Fruit fly (Drosophila melanogaster) whole organism, adult: ENCODE measurements around the gene Or71a.

ENCODE experiments used
- CG11617 ChIP-seq: fragments of 200-800 bp; sonication (Bioruptor generic); optimal IDR thresholded peaks from 2 replicates; lab custom pipeline; 2017; ENCODE audit warnings: mild to moderate bottlenecking, missing biosample characterization, missing genetic modification reagents, missing genetic modification characterization
- CG12768 ChIP-seq: fragments of 200-800 bp; sonication (Bioruptor generic); optimal IDR thresholded peaks from 2 replicates; lab custom pipeline; 2017; ENCODE audit warnings: missing biosample characterization, missing genetic modification characterization, mild to moderate bottlenecking, moderate library complexity, missing genetic modification reagents
- CG14711 ChIP-seq: fragments of 200-800 bp; sonication (Bioruptor generic); optimal IDR thresholded peaks from 2 replicates; lab custom pipeline; 2018; ENCODE audit warnings: missing biosample characterization, mild to moderate bottlenecking, missing genetic modification characterization, moderate library complexity
- CG1620 ChIP-seq: fragments of 200-800 bp; sonication (Bioruptor generic); optimal IDR thresholded peaks from 2 replicates; lab custom pipeline; 2016; ENCODE audit warnings: missing biosample characterization, missing genetic modification characterization
- CG33017 ChIP-seq: fragments of 200-800 bp; sonication (Bioruptor generic); optimal IDR thresholded peaks from 2 replicates; lab custom pipeline; 2018; ENCODE audit warnings: missing biosample characterization, mild to moderate bottlenecking, missing genetic modification characterization, moderate library complexity
- CG5204 ChIP-seq: fragments of 200-800 bp; sonication (Bioruptor generic); optimal IDR thresholded peaks from 2 replicates; lab custom pipeline; 2016; ENCODE audit warnings: missing biosample characterization, missing genetic modification characterization
- CG7045 ChIP-seq: fragments of 200-800 bp; sonication (Bioruptor generic); optimal IDR thresholded peaks from 2 replicates; lab custom pipeline; 2017; ENCODE audit warnings: missing biosample characterization, mild to moderate bottlenecking, missing genetic modification characterization
- CG7101 ChIP-seq: fragments of 200-800 bp; sonication (Bioruptor generic); optimal IDR thresholded peaks from 2 replicates; lab custom pipeline; 2018; ENCODE audit warnings: missing biosample characterization, mild to moderate bottlenecking, missing genetic modification characterization, moderate library complexity
- Clk ChIP-seq: fragments of 200-800 bp; sonication (Bioruptor generic); optimal IDR thresholded peaks from 2 replicates; lab custom pipeline; 2017; ENCODE audit warnings: missing biosample characterization, missing genetic modification characterization
- Crg-1 ChIP-seq: fragments of 200-800 bp; sonication (Bioruptor generic); optimal IDR thresholded peaks from 2 replicates; lab custom pipeline; 2016; ENCODE audit warnings: missing biosample characterization, missing genetic modification characterization
- Hr96 ChIP-seq: fragments of 200-800 bp; sonication (Bioruptor generic); optimal IDR thresholded peaks from 2 replicates; lab custom pipeline; 2016; ENCODE audit warnings: missing biosample characterization, missing genetic modification characterization
- Mnt ChIP-seq: fragments of 200-800 bp; sonication (Bioruptor generic); optimal IDR thresholded peaks from 2 replicates; lab custom pipeline; 2016; ENCODE audit warnings: missing biosample characterization, mild to moderate bottlenecking, missing genetic modification characterization
- bab1 ChIP-seq: fragments of 200-800 bp; sonication (Bioruptor generic); optimal IDR thresholded peaks from 3 replicates; lab custom pipeline; 2019; ENCODE audit warnings: missing biosample characterization, mild to moderate bottlenecking, missing genetic modification characterization, moderate library complexity
- cic ChIP-seq: fragments of 200-800 bp; sonication (Bioruptor generic); optimal IDR thresholded peaks from 2 replicates; lab custom pipeline; 2017; ENCODE audit warnings: missing biosample characterization, mild to moderate bottlenecking, missing genetic modification characterization, moderate library complexity
- cnc ChIP-seq, 2 experiments: fragments of >200 bp; optimal IDR thresholded peaks; 2 replicates each; lab custom pipeline; 2017
- kay ChIP-seq: fragments of 200-800 bp; sonication (Bioruptor generic); peaks from one replicate; lab custom pipeline; 2016; ENCODE audit warnings: missing biosample characterization, missing genetic modification characterization, borderline replicate concordance
- ovo ChIP-seq: fragments of 200-800 bp; sonication (Bioruptor generic); optimal IDR thresholded peaks from 2 replicates; lab custom pipeline; 2016; ENCODE audit warnings: missing biosample characterization, missing genetic modification characterization
- pad ChIP-seq: fragments of 200-800 bp; sonication (Bioruptor generic); optimal IDR thresholded peaks from 3 replicates; lab custom pipeline; 2017; ENCODE audit warnings: missing biosample characterization, missing genetic modification characterization, mild to moderate bottlenecking, moderate library complexity, missing genetic modification reagents
- tj ChIP-seq: fragments of 200-800 bp; sonication (Bioruptor generic); optimal IDR thresholded peaks from 3 replicates; lab custom pipeline; 2017; ENCODE audit warnings: missing biosample characterization, mild to moderate bottlenecking, missing genetic modification characterization, moderate library complexity
- toe ChIP-seq: fragments of 200-800 bp; sonication (Bioruptor generic); optimal IDR thresholded peaks from 2 replicates; lab custom pipeline; 2016; ENCODE audit warnings: missing biosample characterization, missing genetic modification characterization

The Or71a gene

DNA sequence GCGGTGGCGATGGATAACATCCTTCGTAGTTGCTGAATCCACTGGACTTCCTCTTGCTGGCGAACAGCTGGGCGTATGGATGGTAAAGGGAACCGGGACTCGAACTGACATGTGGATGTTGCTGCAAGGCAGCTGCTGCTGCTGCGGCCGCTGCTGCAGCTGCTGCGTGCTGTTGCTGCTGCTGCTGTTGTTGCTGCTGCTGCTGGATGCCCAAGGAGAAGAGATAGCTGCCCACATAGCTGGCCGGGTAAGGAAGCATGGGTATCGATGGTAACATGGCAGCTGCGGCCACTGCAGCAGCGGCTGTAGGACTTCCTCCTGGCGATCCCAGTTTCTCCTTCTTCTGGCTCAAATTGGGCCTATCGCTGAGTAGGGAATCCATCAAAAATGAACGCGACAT, 34.8 kb downstream of the Or71a start:
- TF ChIP-seq CG5204: no peak
- TF ChIP-seq bab1 (GFP tag; lab: Kevin White, UChicago): no peak
- TF ChIP-seq Hr96 (GFP tag; lab: Kevin White, UChicago): no peak
- TF ChIP-seq ovo: no peak
- TF ChIP-seq CG14711 (tag; lab: Kevin White, UChicago): no peak
- TF ChIP-seq toe (GFP tag; lab: Kevin White, UChicago): no peak
- no peak for TF ChIP-seq pad (GFP tag; lab: Kevin White, UChicago)
- no peak for TF ChIP-seq CG7045 (GFP tag; lab: Kevin White, UChicago)
- TF ChIP-seq CG1620 (GFP tag; lab: Kevin White, UChicago): no peak
- no peak for TF ChIP-seq CG7101
- TF ChIP-seq cic: no peak
- no peak for TF ChIP-seq CG33017 (tag; lab: Kevin White, UChicago)
- TF ChIP-seq Mnt (GFP tag; lab: Kevin White, UChicago): no peak
- TF ChIP-seq CG12768: no peak
- TF ChIP-seq kay (GFP tag; lab: Kevin White, UChicago): no peak
- no peak for TF ChIP-seq Clk (GFP tag; lab: Kevin White, UChicago)
- no peak for TF ChIP-seq Crg-1 (GFP tag; lab: Kevin White, UChicago)
- TF ChIP-seq cnc (optimal IDR thresholded peaks at IDR 0.05; lab: Kevin White, UChicago): no peak
- TF ChIP-seq tj (GFP tag; lab: Kevin White, UChicago): no peak

DNA sequence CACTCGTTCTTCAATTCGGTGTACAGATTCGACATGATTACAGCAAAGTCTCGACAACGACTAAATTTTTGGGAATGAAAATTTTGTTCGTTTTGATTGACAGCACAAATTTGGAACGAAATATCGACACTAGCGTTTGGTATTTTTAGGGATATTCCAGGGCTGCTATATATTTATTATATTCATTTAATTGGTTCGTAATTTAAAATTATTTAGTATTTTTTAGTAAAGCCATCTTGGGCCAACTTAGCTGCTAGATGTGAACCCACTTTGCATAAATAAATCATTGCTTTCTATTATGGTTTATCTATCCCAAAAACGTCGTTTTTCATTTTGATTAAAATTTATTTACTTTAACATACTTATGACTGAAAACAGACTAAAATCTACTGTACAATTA, 35.8 kb downstream of the Or71a start, which contains the start of gene Rpn12R:
Gene Rpn12R (minus strand): TSS at position 101 of the 400 bp plus-strand sequence.
- TF ChIP-seq Mnt (GFP tag; lab: Kevin White, UChicago): no peak
- TF ChIP-seq Clk (GFP tag; lab: Kevin White, UChicago): no peak
- TF ChIP-seq Hr96 (GFP tag; lab: Kevin White, UChicago): no peak
- no peak for TF ChIP-seq toe (GFP tag; lab: Kevin White, UChicago)
- TF ChIP-seq CG11617 (GFP tag; lab: Kevin White, UChicago): no peak
- no peak for TF ChIP-seq CG7101
- no peak for TF ChIP-seq tj (GFP tag; lab: Kevin White, UChicago)
- TF ChIP-seq CG7045 (GFP tag; lab: Kevin White, UChicago): no peak
- no peak for TF ChIP-seq ovo
- no peak for TF ChIP-seq CG12768
- no peak for TF ChIP-seq cic
- no peak for TF ChIP-seq CG33017 (tag; lab: Kevin White, UChicago)
- TF ChIP-seq CG1620 (GFP tag; lab: Kevin White, UChicago): no peak
- TF ChIP-seq cnc (optimal IDR thresholded peaks at IDR 0.05; lab: Kevin White, UChicago): no peak
- no peak for TF ChIP-seq bab1 (GFP tag; lab: Kevin White, UChicago)
- no peak for TF ChIP-seq Crg-1 (GFP tag; lab: Kevin White, UChicago)
- TF ChIP-seq kay (GFP tag; lab: Kevin White, UChicago): no peak
- TF ChIP-seq CG5204: no peak
- no peak for TF ChIP-seq CG14711 (tag; lab: Kevin White, UChicago)

DNA sequence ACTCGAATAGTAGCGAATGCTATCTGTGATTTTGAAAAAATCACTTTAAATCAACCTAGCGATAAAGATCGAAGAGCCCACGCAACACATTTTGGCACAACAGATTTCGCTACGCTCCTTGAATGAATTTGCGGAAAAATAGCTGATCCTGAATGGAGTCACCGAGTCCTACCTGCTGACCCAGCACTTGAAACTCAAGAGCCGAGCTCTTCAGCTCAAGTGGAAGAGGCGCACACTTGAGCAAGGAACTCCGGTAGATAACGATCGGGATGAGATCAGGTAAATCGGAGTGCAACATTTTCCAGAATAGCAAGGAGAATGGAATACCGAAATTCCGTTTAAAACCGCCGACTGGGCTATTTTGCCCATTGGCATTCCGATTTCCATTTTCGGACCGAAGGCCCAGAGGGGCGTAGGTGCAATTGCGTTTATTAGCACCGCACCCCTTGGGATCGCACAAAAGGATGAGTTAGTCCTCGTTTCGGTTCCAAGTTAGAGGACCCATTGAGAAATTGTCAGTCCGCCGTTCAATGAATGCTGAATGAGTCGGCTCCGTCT, 37.8 kb downstream of the Or71a start:
- TF ChIP-seq kay (GFP tag; lab: Kevin White, UChicago): no peak
- no peak for TF ChIP-seq bab1 (GFP tag; lab: Kevin White, UChicago)
- no peak for TF ChIP-seq Mnt (GFP tag; lab: Kevin White, UChicago)
- TF ChIP-seq CG5204: no peak

DNA sequence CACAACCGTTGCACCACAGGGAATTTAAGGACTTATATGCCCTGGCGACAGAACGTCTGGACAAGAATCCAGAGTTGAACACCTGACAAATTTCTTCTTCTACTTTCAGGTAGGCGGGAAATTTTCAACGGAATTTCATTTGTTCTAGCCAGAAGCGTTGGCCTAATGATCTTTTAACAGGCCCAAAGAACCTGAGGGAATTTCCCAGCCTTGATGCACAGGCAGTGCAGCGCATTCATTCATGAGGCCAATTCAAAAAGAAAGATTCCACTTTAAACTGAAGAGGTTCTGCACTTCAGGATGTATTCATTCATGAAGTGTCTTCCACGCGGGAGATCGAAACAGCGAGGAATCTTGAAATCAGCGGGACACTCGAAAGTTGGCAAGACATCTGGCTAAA, 38.7 kb downstream of the Or71a start:
- TF ChIP-seq tj (GFP tag; lab: Kevin White, UChicago) (no peak), kay (GFP tag; lab: Kevin White, UChicago) (no peak), toe (GFP tag; lab: Kevin White, UChicago) (no peak), CG12768 (no peak), CG33017 (tag; lab: Kevin White, UChicago) (no peak), CG7101 (no peak), Mnt (GFP tag; lab: Kevin White, UChicago) (no peak), ovo (no peak), CG14711 (tag; lab: Kevin White, UChicago) (no peak), CG11617 (GFP tag; lab: Kevin White, UChicago) (no peak), cnc (optimal IDR thresholded peaks at IDR 0.05; lab: Kevin White, UChicago) (no peak), CG1620 (GFP tag; lab: Kevin White, UChicago) (no peak), Clk (GFP tag; lab: Kevin White, UChicago) (no peak), Hr96 (GFP tag; lab: Kevin White, UChicago) (no peak), cic (no peak), Crg-1 (GFP tag; lab: Kevin White, UChicago) (no peak)

DNA sequence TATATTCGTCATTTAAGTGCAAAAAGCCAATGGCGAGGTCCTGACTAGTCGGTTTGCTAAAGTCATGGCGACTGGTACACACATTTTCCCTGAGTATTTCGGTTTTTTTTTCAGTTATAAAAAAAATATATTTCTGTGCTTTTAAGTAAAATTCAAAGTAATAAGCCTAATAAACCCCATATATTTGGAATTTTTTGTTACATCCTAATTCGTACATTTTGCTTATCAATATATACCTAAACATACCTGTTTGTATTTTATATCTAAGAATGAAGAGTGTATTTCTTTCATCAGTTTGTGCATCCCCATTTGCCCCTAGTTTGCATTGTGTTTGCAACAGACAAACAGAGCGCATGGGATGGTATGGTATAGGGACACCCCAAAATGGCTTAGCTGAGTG, 42.7 kb downstream of the Or71a start:
- no peak for TF ChIP-seq Hr96 (GFP tag; lab: Kevin White, UChicago)
- no peak for TF ChIP-seq ovo
- no peak for TF ChIP-seq Mnt (GFP tag; lab: Kevin White, UChicago)
- no peak for TF ChIP-seq Crg-1 (GFP tag; lab: Kevin White, UChicago)
- TF ChIP-seq CG33017 (tag; lab: Kevin White, UChicago): no peak
- no peak for TF ChIP-seq cic
- no peak for TF ChIP-seq CG1620 (GFP tag; lab: Kevin White, UChicago)
- TF ChIP-seq CG5204: no peak
- TF ChIP-seq tj (GFP tag; lab: Kevin White, UChicago): no peak
- no peak for TF ChIP-seq cnc (optimal IDR thresholded peaks at IDR 0.05; lab: Kevin White, UChicago)
- no peak for TF ChIP-seq bab1 (GFP tag; lab: Kevin White, UChicago)
- TF ChIP-seq CG14711 (tag; lab: Kevin White, UChicago): no peak
- TF ChIP-seq CG7045 (GFP tag; lab: Kevin White, UChicago): no peak
- no peak for TF ChIP-seq kay (GFP tag; lab: Kevin White, UChicago)
- no peak for TF ChIP-seq Clk (GFP tag; lab: Kevin White, UChicago)
- TF ChIP-seq CG7101: no peak
- no peak for TF ChIP-seq CG11617 (GFP tag; lab: Kevin White, UChicago)
- no peak for TF ChIP-seq CG12768

DNA sequence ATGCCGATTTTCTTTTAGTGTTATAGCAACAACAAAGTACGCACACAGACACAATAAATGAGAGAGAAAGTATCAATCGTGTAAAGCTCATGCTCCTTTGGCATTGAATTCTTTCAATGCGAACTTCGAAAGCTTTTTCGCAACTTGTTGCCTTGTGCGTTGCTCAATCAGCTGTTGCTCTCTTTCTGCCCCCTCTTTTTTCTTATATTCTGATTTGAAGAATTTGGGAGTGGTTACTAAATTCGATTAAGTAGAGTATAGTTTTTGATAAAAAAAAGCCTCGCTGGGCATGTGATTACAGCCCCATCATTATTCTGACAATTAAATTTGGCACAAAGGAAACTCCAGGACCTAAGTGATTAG, 43.6 kb downstream of the Or71a start:
- no peak for TF ChIP-seq cnc (optimal IDR thresholded peaks at IDR 0.05; lab: Kevin White, UChicago)
- no peak for TF ChIP-seq cic
- no peak for TF ChIP-seq Hr96 (GFP tag; lab: Kevin White, UChicago)
- no peak for TF ChIP-seq CG11617 (GFP tag; lab: Kevin White, UChicago)
- no peak for TF ChIP-seq pad (GFP tag; lab: Kevin White, UChicago)
- TF ChIP-seq ovo: no peak
- no peak for TF ChIP-seq Mnt (GFP tag; lab: Kevin White, UChicago)
- TF ChIP-seq CG12768: no peak
- TF ChIP-seq CG7045 (GFP tag; lab: Kevin White, UChicago): no peak
- TF ChIP-seq CG14711 (tag; lab: Kevin White, UChicago): no peak
- no peak for TF ChIP-seq Clk (GFP tag; lab: Kevin White, UChicago)
- TF ChIP-seq toe (GFP tag; lab: Kevin White, UChicago): no peak
- no peak for TF ChIP-seq bab1 (GFP tag; lab: Kevin White, UChicago)
- TF ChIP-seq CG1620 (GFP tag; lab: Kevin White, UChicago): no peak
- no peak for TF ChIP-seq kay (GFP tag; lab: Kevin White, UChicago)
- TF ChIP-seq tj (GFP tag; lab: Kevin White, UChicago): no peak
